Worm (Caenorhabditis elegans): ENCODE results near the gene gcn-1.

ce11 chrIII:2125936-2126335 is 25.8 kb upstream of the gcn-1 start:
- TF ChIP-seq unc-86 (tag; optimal IDR thresholded peaks at IDR 0.05) (no peak), pqm-1 (tag; optimal IDR thresholded peaks at IDR 0.05) (no peak), skn-1 (tag; optimal IDR thresholded peaks at IDR 0.05) (no peak), ets-5 (GFP tag; IDR thresholded peaks at IDR 0.05) (no peak), lin-39 (tag; optimal IDR thresholded peaks at IDR 0.05) (no peak), nhr-77 (tag; optimal IDR thresholded peaks at IDR 0.05) (no peak), blmp-1 (tag; optimal IDR thresholded peaks at IDR 0.05) (peak; percentile 28), pag-3 (tag; optimal IDR thresholded peaks at IDR 0.05; ENCODE audit: borderline replicate concordance, insufficient read depth) (no peak), aha-1 (tag; optimal IDR thresholded peaks at IDR 0.05) (no peak), dpl-1 (GFP tag; optimal IDR thresholded peaks at IDR 0.05) (peak in 2 of 3 experiments; percentile 6 to 18), unc-130 (tag; optimal IDR thresholded peaks at IDR 0.05) (no peak), fos-1 (tag; optimal IDR thresholded peaks at IDR 0.05) (no peak)
